Fruit fly (Drosophila melanogaster): ENCODE data around the gene Ir68a.

Gene Ir68a

DNA sequence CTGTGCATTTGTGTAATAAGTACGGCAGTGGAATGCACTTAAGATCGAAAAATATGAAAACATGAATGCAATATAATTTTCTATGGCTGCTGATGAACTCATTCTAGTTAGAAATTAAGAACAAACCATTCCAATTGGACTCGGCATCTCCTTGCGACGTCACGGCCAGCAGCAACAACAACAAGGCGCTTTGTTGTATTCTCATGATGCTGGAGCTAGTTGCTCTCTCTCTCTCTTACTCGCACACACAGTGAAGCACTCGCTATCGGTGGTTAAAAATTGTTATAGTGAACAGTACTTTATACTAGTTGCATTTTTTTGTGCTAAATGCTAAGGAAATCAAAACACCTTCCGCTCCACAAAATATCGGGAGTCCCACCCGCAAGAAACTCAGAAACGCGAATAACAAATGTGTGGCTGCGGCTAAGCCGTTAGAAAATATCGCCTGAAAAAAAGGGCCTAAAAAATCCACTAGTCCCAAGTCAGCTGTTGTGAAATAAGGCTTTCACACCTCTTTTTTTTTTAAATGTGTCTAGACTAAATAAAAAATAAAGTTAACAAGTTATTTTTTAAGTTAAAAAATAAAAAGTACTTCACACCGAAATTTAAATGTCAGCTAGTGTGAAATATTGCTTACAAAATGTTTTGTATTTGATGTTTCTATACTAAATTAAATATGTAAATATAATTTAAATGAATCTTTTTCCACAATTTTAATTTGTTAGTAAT is 30.2 kb downstream of the Ir68a start, which contains the start of gene Plod (continued):
- TF ChIP-seq CG10543 (GFP tag; optimal IDR thresholded peaks at IDR 0.05) (peak; percentile 18), CG1832 (GFP tag; optimal IDR thresholded peaks at IDR 0.05) (no peak), sens-2 (GFP tag; IDR thresholded peaks at IDR 0.05) (no peak), lilli (GFP tag; optimal IDR thresholded peaks at IDR 0.05) (peak; percentile 55), CG9817 (tag; optimal IDR thresholded peaks at IDR 0.05) (no peak), CG30020 (tag; optimal IDR thresholded peaks at IDR 0.05) (peak; percentile 86), Jarid2 (GFP tag; optimal IDR thresholded peaks at IDR 0.05) (peak; percentile 88), hb (GFP tag; IDR thresholded peaks at IDR 0.05; ENCODE audit: partially characterized antibody) (no peak; the same call in 2 of the 3 replicates), slp2 (GFP tag; optimal IDR thresholded peaks at IDR 0.05) (no peak), CG4820 (GFP tag; optimal IDR thresholded peaks at IDR 0.05) (no peak), ems (GFP tag; optimal IDR thresholded peaks at IDR 0.05) (peak; percentile 19), CG12391 (tag; optimal IDR thresholded peaks at IDR 0.05) (peak; percentile 87), crol (GFP tag; IDR thresholded peaks at IDR 0.05) (no peak), da (GFP tag; optimal IDR thresholded peaks at IDR 0.05) (no peak), yki (optimal IDR thresholded peaks at IDR 0.05) (no peak), HmgD (GFP tag; optimal IDR thresholded peaks at IDR 0.05) (peak; percentile 23), Xrp1 (GFP tag; IDR thresholded peaks at IDR 0.05) (peak; percentile 63; the same call in 1 of the 2 replicates), nerfin-1 (tag; optimal IDR thresholded peaks at IDR 0.05) (peak; percentile 22), Kr (GFP tag; optimal IDR thresholded peaks at IDR 0.05) (no peak), CG10979 (tag; optimal IDR thresholded peaks at IDR 0.05) (peak; percentile 4), Poxn (GFP tag; IDR thresholded peaks at IDR 0.05) (no peak), CG10565 (GFP tag; optimal IDR thresholded peaks at IDR 0.05) (no peak), CG10147 (GFP tag; optimal IDR thresholded peaks at IDR 0.05) (no peak), Taf1 (GFP tag; IDR thresholded peaks at IDR 0.05) (no peak), peb (GFP tag; IDR thresholded peaks at IDR 0.05) (no peak), CG31224 (GFP tag; IDR thresholded peaks at IDR 0.05) (0 out of 2 replicates have a peak, but pooled peaks have one; percentile 16), CG17802 (tag; optimal IDR thresholded peaks at IDR 0.05) (peak; percentile 83), CHES-1-like (GFP tag; optimal IDR thresholded peaks at IDR 0.05) (peak; percentile 69), CG6683 (GFP tag; optimal IDR thresholded peaks at IDR 0.05) (no peak), oc (tag; optimal IDR thresholded peaks at IDR 0.05) (peak; percentile 62), Atf6 (GFP tag; IDR thresholded peaks at IDR 0.05) (peak; percentile 58), CG3838 (GFP tag; optimal IDR thresholded peaks at IDR 0.05) (no peak), Usf (GFP tag; optimal IDR thresholded peaks at IDR 0.05) (no peak), jumu (GFP tag; optimal IDR thresholded peaks at IDR 0.05) (no peak), bowl (GFP tag; IDR thresholded peaks at IDR 0.05) (no peak), salm (tag; optimal IDR thresholded peaks at IDR 0.05) (peak; percentile 5), hkb (optimal IDR thresholded peaks at IDR 0.05) (no peak), hkb (GFP tag; IDR thresholded peaks at IDR 0.05) (peak; percentile 55; the same call in 1 of the 2 replicates), nom (GFP tag; optimal IDR thresholded peaks at IDR 0.05) (peak; percentile 41), CG10366 (GFP tag; IDR thresholded peaks at IDR 0.05) (peak; percentile 57), CTCF (GFP tag; optimal IDR thresholded peaks at IDR 0.05) (no peak), ham (GFP tag; IDR thresholded peaks at IDR 0.05) (no peak), tio (GFP tag; optimal IDR thresholded peaks at IDR 0.05) (no peak), Vsx1 (GFP tag; optimal IDR thresholded peaks at IDR 0.05) (no peak), sqz (GFP tag; optimal IDR thresholded peaks at IDR 0.05) (peak; percentile 55), CG33213 (GFP tag; optimal IDR thresholded peaks at IDR 0.05) (peak; percentile 61), CG14014 (GFP tag; IDR thresholded peaks at IDR 0.05) (no peak), Aef1 (GFP tag; IDR thresholded peaks at IDR 0.05) (0 out of 3 replicates have a peak, but pooled peaks have one; percentile 17), CG15011 (GFP tag; optimal IDR thresholded peaks at IDR 0.05) (no peak), CG2678 (tag; optimal IDR thresholded peaks at IDR 0.05) (peak; percentile 65), BEAF-32 (GFP tag; optimal IDR thresholded peaks at IDR 0.05) (peak; percentile 56)

All from whole organism, embryonic.